Worm (Caenorhabditis elegans) whole organism, young adult: ENCODE data around the gene sprr-2.

Experiments used
- C17E4.6 ChIP-seq: fragments of 200-800 bp; sonication (Bioruptor generic); IDR thresholded peaks from 2 replicates; pipeline ENCODE4 v1.3.6; 2022; ENCODE audit warnings: missing genetic modification reagents, missing genetic modification characterization, missing compliant biosample characterization
- aptf-3 ChIP-seq: fragments of 200-800 bp; sonication (Bioruptor generic); IDR thresholded peaks from 2 replicates; pipeline ENCODE4 v1.3.6; 2022; ENCODE audit warnings: missing genetic modification characterization, missing compliant biosample characterization
- hlh-26 ChIP-seq: fragments of 200-800 bp; sonication (Bioruptor generic); conservative IDR thresholded peaks from 2 replicates; pipeline ENCODE4 v1.3.6; 2022; ENCODE audit warnings: missing genetic modification reagents, missing genetic modification characterization, missing compliant biosample characterization
- xnd-1 ChIP-seq: sonication (generic microtip); optimal IDR thresholded peaks from 2 replicates; lab custom pipeline; 2016; ENCODE audit warnings: missing genotype, missing genetic modification reagents, missing genetic modification characterization, missing compliant biosample characterization
- zfh-2 ChIP-seq: fragments of 200-800 bp; sonication (Bioruptor generic); conservative IDR thresholded peaks from 2 replicates; pipeline ENCODE4 v1.3.6; 2022; ENCODE audit warnings: missing genetic modification reagents, missing genetic modification characterization, missing compliant biosample characterization
- ztf-3 ChIP-seq: fragments of 200-800 bp; sonication (Bioruptor generic); optimal IDR thresholded peaks from 2 replicates; lab custom pipeline; 2018; ENCODE audit warnings: mild to moderate bottlenecking, missing genetic modification characterization, missing compliant biosample characterization

ce11 chrX:14767813-14768212, 25.4 kb upstream of the sprr-2 start:
- TF ChIP-seq hlh-26 (GFP tag; lab: Robert Waterston, UW) (no peak), xnd-1 (tag; lab: Kevin White, UChicago) (no peak), C17E4.6 (GFP tag; lab: Robert Waterston, UW) (no peak), zfh-2 (peak; percentile 66), ztf-3 (GFP tag; lab: Kevin White, UChicago) (no peak), aptf-3 (GFP tag; lab: Robert Waterston, UW) (no peak)
